Worm (Caenorhabditis elegans) whole organism, L3 larva: ENCODE results near the gene sgn-1.
A peak's percentile ranks its signal among the peaks of the same experiment; 100 is the strongest.

ENCODE experiments used
- R02D3.7 ChIP-seq: fragments of 150-350 bp; optimal IDR thresholded peaks from 2 replicates; lab custom pipeline; 2014; ENCODE audit warnings: missing biosample characterization, missing genetic modification characterization
- aly-2 ChIP-seq: fragments of 150-350 bp; optimal IDR thresholded peaks from 2 replicates; lab custom pipeline; 2014; ENCODE audit warnings: missing biosample characterization, missing genetic modification characterization
- ama-1 ChIP-seq: fragments of 150-350 bp; optimal IDR thresholded peaks from 2 replicates; lab custom pipeline; 2018
- ceh-16 ChIP-seq: sonication (generic microtip); optimal IDR thresholded peaks from 2 replicates; lab custom pipeline; 2017; ENCODE audit warnings: missing biosample characterization, missing genetic modification characterization
- ceh-82 ChIP-seq: fragments of 150-350 bp; optimal IDR thresholded peaks from 2 replicates; lab custom pipeline; 2014; ENCODE audit warnings: missing biosample characterization, missing genetic modification characterization
- ceh-9 ChIP-seq: sonication (generic microtip); optimal IDR thresholded peaks from 2 replicates; lab custom pipeline; 2018; ENCODE audit warnings: missing biosample characterization, missing genetic modification characterization
- egl-27 ChIP-seq: sonication (generic microtip); optimal IDR thresholded peaks from 4 replicates; lab custom pipeline; 2017; ENCODE audit warnings: missing biosample characterization, missing genetic modification reagents, missing genetic modification characterization
- egl-5 ChIP-seq: fragments of 150-350 bp; optimal IDR thresholded peaks from 2 replicates; lab custom pipeline; 2017; ENCODE audit warnings: missing biosample characterization, missing genetic modification reagents, missing genetic modification characterization, inconsistent platforms
- elt-2 ChIP-seq: sonication (generic microtip); optimal IDR thresholded peaks from 2 replicates; lab custom pipeline; 2016; ENCODE audit warnings: missing genetic modification reagents, mild to moderate bottlenecking, missing genetic modification characterization, missing compliant biosample characterization
- elt-3 ChIP-seq, 3 experiments: fragments of 150-350 bp in 1 of 3; sonication (generic microtip) in 2 of 3; optimal IDR thresholded peaks; 2 replicates in 2 of 3; 4 replicates in 1 of 3; lab custom pipeline; 2014 to 2017; ENCODE audit warnings: missing biosample characterization in 3 of 3, missing genetic modification characterization in 3 of 3
- eor-1 ChIP-seq, 2 experiments: fragments of 150-350 bp; optimal IDR thresholded peaks; 2 replicates each; lab custom pipeline; 2014 to 2018; ENCODE audit warnings: missing biosample characterization in 2 of 2, missing genetic modification characterization in 2 of 2
- fkh-10 ChIP-seq: sonication (generic microtip); optimal IDR thresholded peaks from 2 replicates; lab custom pipeline; 2017; ENCODE audit warnings: missing biosample characterization, missing genetic modification reagents, missing genetic modification characterization
- fkh-2 ChIP-seq: fragments of 150-350 bp; optimal IDR thresholded peaks from 2 replicates; lab custom pipeline; 2014; ENCODE audit warnings: missing biosample characterization, missing genetic modification reagents, missing genetic modification characterization
- hmg-11 ChIP-seq: sonication (generic microtip); optimal IDR thresholded peaks from 2 replicates; lab custom pipeline; 2016; ENCODE audit warnings: missing genetic modification characterization, missing compliant biosample characterization
- jun-1 ChIP-seq: fragments of 150-350 bp; optimal IDR thresholded peaks from 2 replicates; lab custom pipeline; 2014; ENCODE audit warnings: missing biosample characterization, missing genetic modification reagents, missing genetic modification characterization
- lin-15B ChIP-seq: fragments of 150-350 bp; optimal IDR thresholded peaks from 2 replicates; lab custom pipeline; 2014; ENCODE audit warnings: missing biosample characterization, missing genetic modification characterization
- lin-39 ChIP-seq: fragments of 150-350 bp; optimal IDR thresholded peaks from 2 replicates; lab custom pipeline; 2018; ENCODE audit warnings: missing biosample characterization, missing genetic modification reagents, missing genetic modification characterization
- mdl-1 ChIP-seq: fragments of 150-350 bp; optimal IDR thresholded peaks from 2 replicates; lab custom pipeline; 2014; ENCODE audit warnings: missing biosample characterization, missing genetic modification characterization
- nfya-1 ChIP-seq: sonication (generic microtip); optimal IDR thresholded peaks from 2 replicates; lab custom pipeline; 2017; ENCODE audit warnings: missing genetic modification characterization, mild to moderate bottlenecking, missing compliant biosample characterization, antibody characterized with exemption, moderate library complexity; ENCODE audit not compliant: insufficient read depth
- nhr-12 ChIP-seq: fragments of 150-350 bp; optimal IDR thresholded peaks from 2 replicates; lab custom pipeline; 2014; ENCODE audit warnings: missing biosample characterization, missing genetic modification characterization
- nhr-23 ChIP-seq: fragments of 150-350 bp; optimal IDR thresholded peaks from 2 replicates; lab custom pipeline; 2014; ENCODE audit warnings: missing biosample characterization, missing genetic modification reagents, missing genetic modification characterization
- nhr-237 ChIP-seq: fragments of 150-350 bp; optimal IDR thresholded peaks from 2 replicates; lab custom pipeline; 2014; ENCODE audit warnings: missing biosample characterization, missing genetic modification characterization
- nhr-25 ChIP-seq: sonication (generic microtip); optimal IDR thresholded peaks from 2 replicates; lab custom pipeline; 2017; ENCODE audit warnings: missing biosample characterization, missing genetic modification characterization
- nhr-43 ChIP-seq: sonication (generic microtip); optimal IDR thresholded peaks from 2 replicates; lab custom pipeline; 2016; ENCODE audit warnings: mild to moderate bottlenecking, missing genetic modification characterization, missing compliant biosample characterization; ENCODE audit not compliant: poor library complexity, severe bottlenecking
- nhr-77 ChIP-seq: fragments of 150-350 bp; optimal IDR thresholded peaks from 2 replicates; lab custom pipeline; 2014; ENCODE audit warnings: missing biosample characterization, missing genetic modification characterization
- pha-4 ChIP-seq: fragments of 150-350 bp; optimal IDR thresholded peaks from 2 replicates; lab custom pipeline; 2014; ENCODE audit warnings: missing biosample characterization, missing genetic modification reagents, missing genetic modification characterization
- pqm-1 ChIP-seq: fragments of 150-350 bp; optimal IDR thresholded peaks from 2 replicates; lab custom pipeline; 2017; ENCODE audit warnings: missing biosample characterization, missing genetic modification characterization, inconsistent platforms
- skn-1 ChIP-seq: fragments of 150-350 bp; optimal IDR thresholded peaks from 2 replicates; lab custom pipeline; 2014; ENCODE audit warnings: missing biosample characterization, missing genetic modification characterization
- snpc-4 ChIP-seq: fragments of 150-350 bp; optimal IDR thresholded peaks from 2 replicates; lab custom pipeline; 2014; ENCODE audit warnings: missing biosample characterization, missing genetic modification characterization
- tbx-2 ChIP-seq: sonication (generic microtip); optimal IDR thresholded peaks from 2 replicates; lab custom pipeline; 2016; ENCODE audit warnings: mild to moderate bottlenecking, missing genetic modification characterization, missing compliant biosample characterization
- ztf-4 ChIP-seq: fragments of 150-350 bp; optimal IDR thresholded peaks from 2 replicates; lab custom pipeline; 2014; ENCODE audit warnings: missing biosample characterization, missing genetic modification characterization

The sgn-1 gene

ce11 chrII:8783451-8783967, at the start of gene sgn-1:
TSS of gene sgn-1 (minus strand) at chrII:8783670.
- no peak for TF ChIP-seq eor-1 (tag; optimal IDR thresholded peaks at IDR 0.05; lab: Kevin White, UChicago)
- TF ChIP-seq elt-3 (tag; optimal IDR thresholded peaks at IDR 0.05; lab: Kevin White, UChicago) = no peak
- TF ChIP-seq fkh-2 (tag; lab: Kevin White, UChicago) = no peak
- TF ChIP-seq nfya-1 (tag; lab: Kevin White, UChicago) = no peak
- no peak for TF ChIP-seq jun-1 (tag; lab: Kevin White, UChicago)
- no peak for TF ChIP-seq lin-15B
- TF ChIP-seq ceh-16 (tag; lab: Kevin White, UChicago) = no peak
- no peak for TF ChIP-seq hmg-11 (tag; lab: Kevin White, UChicago)
- no peak for TF ChIP-seq nhr-12 (tag; lab: Kevin White, UChicago)
- no peak for TF ChIP-seq fkh-10 (GFP tag; lab: Kevin White, UChicago)
- no peak for TF ChIP-seq lin-39 (tag; lab: Kevin White, UChicago)
- TF ChIP-seq aly-2 (tag; lab: Kevin White, UChicago) = no peak
- TF ChIP-seq egl-27 (tag; lab: Kevin White, UChicago) = no peak
- no peak for TF ChIP-seq nhr-77 (tag; lab: Kevin White, UChicago)
- no peak for TF ChIP-seq egl-5 (tag; lab: Kevin White, UChicago)
- no peak for TF ChIP-seq tbx-2 (tag; lab: Kevin White, UChicago)
- TF ChIP-seq R02D3.7 (tag; lab: Kevin White, UChicago) = no peak

- TF ChIP-seq pha-4 (tag; lab: Kevin White, UChicago) = no peak
- TF ChIP-seq lin-39 (tag; lab: Kevin White, UChicago) = peak; percentile 16
Observed at ce11 chrII:8832941-8833340, 49.5 kb upstream of the sgn-1 start.

- TF ChIP-seq nhr-77 (tag; lab: Kevin White, UChicago) = no peak
- TF ChIP-seq, all 47 proteins: peak for 0
Observed at ce11 chrII:8830917-8831316, 47.4 kb upstream of the sgn-1 start.

- TF ChIP-seq pqm-1 (tag; lab: Kevin White, UChicago) (no peak), tbx-2 (tag; lab: Kevin White, UChicago) (no peak), nhr-77 (tag; lab: Kevin White, UChicago) (no peak), elt-2 (no peak), nhr-237 (no peak), eor-1 (tag; optimal IDR thresholded peaks at IDR 0.05; lab: Kevin White, UChicago) (no peak), jun-1 (tag; lab: Kevin White, UChicago) (no peak), fkh-10 (GFP tag; lab: Kevin White, UChicago) (no peak), ztf-4 (no peak), skn-1 (tag; lab: Kevin White, UChicago) (no peak), ama-1 (lab: Kevin White, UChicago) (no peak), ceh-82 (tag; lab: Kevin White, UChicago) (no peak), ceh-9 (tag; lab: Kevin White, UChicago) (no peak), snpc-4 (no peak), nhr-12 (tag; lab: Kevin White, UChicago) (no peak)
- TF ChIP-seq, all 47 proteins: peak for 0
Observed at ce11 chrII:8829189-8829588, 45.7 kb upstream of the sgn-1 start, which contains the start of gene F46C5.2. TSS of gene F46C5.2 (minus strand) at chrII:8829289.

- TF ChIP-seq ceh-82 (tag; lab: Kevin White, UChicago) = no peak
- TF ChIP-seq elt-3 (tag; optimal IDR thresholded peaks at IDR 0.05; lab: Kevin White, UChicago) = no peak
- TF ChIP-seq aly-2 (tag; lab: Kevin White, UChicago) = no peak
- TF ChIP-seq, all 47 proteins: peak for 0
Observed at ce11 chrII:8825769-8826168, 42.3 kb upstream of the sgn-1 start, which contains the start of gene nas-25. TSS of gene nas-25 (plus strand) at chrII:8826069.

- no peak for TF ChIP-seq tbx-2 (tag; lab: Kevin White, UChicago)
- no peak for TF ChIP-seq nhr-237
- TF ChIP-seq pqm-1 (tag; lab: Kevin White, UChicago) = peak; percentile 13
- TF ChIP-seq nhr-43 = peak; percentile 99
- peak; percentile 63 for TF ChIP-seq nhr-25
- TF ChIP-seq jun-1 (tag; lab: Kevin White, UChicago) = peak; percentile 38
- TF ChIP-seq lin-39 (tag; lab: Kevin White, UChicago) = no peak
- TF ChIP-seq mdl-1 (tag; lab: Kevin White, UChicago) = peak; percentile 45
- TF ChIP-seq ceh-16 (tag; lab: Kevin White, UChicago) = no peak
- peak; percentile 77 for TF ChIP-seq nhr-23 (tag; lab: Kevin White, UChicago)
- TF ChIP-seq ama-1 (lab: Kevin White, UChicago) = no peak
- TF ChIP-seq lin-15B = no peak
Observed at ce11 chrII:8822711-8823110, 39.2 kb upstream of the sgn-1 start.
